Worm (Caenorhabditis elegans) whole organism, L2 larva: ENCODE data around the gene C52B9.10.

Experiments
- C34F6.9 ChIP-seq: fragments of 150-350 bp; optimal IDR thresholded peaks from 2 replicates; lab custom pipeline; 2014; ENCODE audit warnings: missing biosample characterization, missing genetic modification characterization
- F13H6.1 ChIP-seq: sonication (generic microtip); optimal IDR thresholded peaks from 2 replicates; lab custom pipeline; 2016; ENCODE audit warnings: missing genetic modification characterization, missing compliant biosample characterization
- Y55F3AM.14 ChIP-seq: fragments of 200-800 bp; sonication (Bioruptor generic); optimal IDR thresholded peaks from 2 replicates; lab custom pipeline; 2018; ENCODE audit warnings: mild to moderate bottlenecking, missing genetic modification characterization, missing compliant biosample characterization
- ZK546.5 ChIP-seq: sonication (generic microtip); optimal IDR thresholded peaks from 2 replicates; lab custom pipeline; 2017; ENCODE audit warnings: missing biosample characterization, missing genetic modification characterization
- alr-1 ChIP-seq: fragments of 150-350 bp; optimal IDR thresholded peaks from 2 replicates; lab custom pipeline; 2014; ENCODE audit warnings: missing biosample characterization, missing genetic modification characterization
- aly-2 ChIP-seq: fragments of 150-350 bp; optimal IDR thresholded peaks from 2 replicates; lab custom pipeline; 2014; ENCODE audit warnings: missing biosample characterization, missing genetic modification characterization
- ama-1 ChIP-seq: fragments of 150-350 bp; optimal IDR thresholded peaks from 2 replicates; lab custom pipeline; 2018; ENCODE audit warnings: inconsistent platforms
- blmp-1 ChIP-seq: sonication (generic microtip); optimal IDR thresholded peaks from 2 replicates; lab custom pipeline; 2017; ENCODE audit warnings: missing genetic modification characterization, mild to moderate bottlenecking, missing compliant biosample characterization, antibody characterized with exemption, moderate library complexity; ENCODE audit not compliant: insufficient read depth
- ceh-16 ChIP-seq: fragments of 150-350 bp; optimal IDR thresholded peaks from 2 replicates; lab custom pipeline; 2014; ENCODE audit warnings: missing biosample characterization, missing genetic modification characterization
- crh-2 ChIP-seq: sonication (generic microtip); optimal IDR thresholded peaks from 2 replicates; lab custom pipeline; 2017; ENCODE audit warnings: missing biosample characterization, missing genetic modification characterization
- fos-1 ChIP-seq: fragments of 150-350 bp; optimal IDR thresholded peaks from 2 replicates; lab custom pipeline; 2014; ENCODE audit warnings: missing biosample characterization, missing genetic modification characterization
- lin-11 ChIP-seq: fragments of 150-350 bp; sonication (generic microtip); optimal IDR thresholded peaks from 2 replicates; lab custom pipeline; 2014; ENCODE audit warnings: missing biosample characterization, missing genetic modification characterization, inconsistent platforms, mixed read lengths
- lin-39 ChIP-seq: fragments of 150-350 bp; optimal IDR thresholded peaks from 2 replicates; lab custom pipeline; 2014; ENCODE audit warnings: missing biosample characterization, missing genetic modification reagents, missing genetic modification characterization
- lsy-2 ChIP-seq, 2 experiments: fragments of 150-350 bp in 1 of 2; sonication (generic microtip) in 1 of 2; optimal IDR thresholded peaks; 2 replicates each; lab custom pipeline; 2014 to 2017; ENCODE audit warnings: missing biosample characterization in 2 of 2, missing genetic modification characterization in 2 of 2
- mbf-1 ChIP-seq: sonication (generic microtip); optimal IDR thresholded peaks from 2 replicates; lab custom pipeline; 2017; ENCODE audit warnings: missing biosample characterization, missing genetic modification characterization
- mdl-1 ChIP-seq, 2 experiments: fragments of 150-350 bp in 1 of 2; sonication (generic microtip) in 1 of 2; optimal IDR thresholded peaks; 2 replicates each; lab custom pipeline; 2017; ENCODE audit warnings: missing biosample characterization in 2 of 2, missing genetic modification characterization in 2 of 2
- nhr-10 ChIP-seq: sonication (generic microtip); optimal IDR thresholded peaks from 2 replicates; lab custom pipeline; 2017; ENCODE audit warnings: missing biosample characterization, missing genetic modification characterization
- nhr-12 ChIP-seq: fragments of 150-350 bp; optimal IDR thresholded peaks from 2 replicates; lab custom pipeline; 2014; ENCODE audit warnings: missing biosample characterization, missing genetic modification characterization
- nhr-129 ChIP-seq: fragments of 150-350 bp; optimal IDR thresholded peaks from 2 replicates; lab custom pipeline; 2014; ENCODE audit warnings: missing biosample characterization, missing genetic modification characterization
- nhr-21 ChIP-seq: fragments of 150-350 bp; optimal IDR thresholded peaks from 2 replicates; lab custom pipeline; 2014; ENCODE audit warnings: missing biosample characterization, missing genetic modification characterization
- nhr-25 ChIP-seq: fragments of 150-350 bp; sonication (generic microtip); optimal IDR thresholded peaks from 3 replicates; lab custom pipeline; 2014; ENCODE audit warnings: missing biosample characterization, missing genetic modification characterization
- nhr-77 ChIP-seq: fragments of 150-350 bp; optimal IDR thresholded peaks from 2 replicates; lab custom pipeline; 2014; ENCODE audit warnings: missing biosample characterization, missing genetic modification characterization
- peb-1 ChIP-seq: fragments of 150-350 bp; optimal IDR thresholded peaks from 2 replicates; lab custom pipeline; 2014; ENCODE audit warnings: missing biosample characterization, missing genetic modification characterization
- sem-4 ChIP-seq: fragments of 150-350 bp; optimal IDR thresholded peaks from 2 replicates; lab custom pipeline; 2014; ENCODE audit warnings: missing biosample characterization, missing genetic modification reagents, missing genetic modification characterization
- sma-3 ChIP-seq: sonication (generic microtip); optimal IDR thresholded peaks from 2 replicates; lab custom pipeline; 2016; ENCODE audit warnings: missing genetic modification reagents, missing genetic modification characterization, missing compliant biosample characterization
- sma-9 ChIP-seq, 2 experiments: fragments of 150-350 bp in 1 of 2; sonication (generic microtip) in 1 of 2; optimal IDR thresholded peaks; 2 replicates each; lab custom pipeline; 2014 to 2016; ENCODE audit warnings: missing genetic modification characterization in 2 of 2, mild to moderate bottlenecking in 1 of 2, missing biosample characterization in 1 of 2, missing compliant biosample characterization in 1 of 2, missing genetic modification reagents in 1 of 2, moderate library complexity in 1 of 2
- snpc-4 ChIP-seq: fragments of 150-350 bp; optimal IDR thresholded peaks from 2 replicates; lab custom pipeline; 2014; ENCODE audit warnings: missing biosample characterization, missing genetic modification characterization
- unc-55 ChIP-seq: fragments of 150-350 bp; sonication (generic microtip); optimal IDR thresholded peaks from 3 replicates; lab custom pipeline; 2014; ENCODE audit warnings: missing biosample characterization, missing genetic modification reagents, missing genetic modification characterization
- unc-62 ChIP-seq: fragments of 150-350 bp; optimal IDR thresholded peaks from 2 replicates; lab custom pipeline; 2014; ENCODE audit warnings: missing biosample characterization, missing genetic modification reagents, missing genetic modification characterization
- ztf-1 ChIP-seq: fragments of 200-800 bp; sonication (Bioruptor generic); conservative IDR thresholded peaks from 2 replicates; pipeline ENCODE4 v1.3.6; 2022; ENCODE audit warnings: missing genetic modification characterization, missing compliant biosample characterization

The C52B9.10 gene

DNA sequence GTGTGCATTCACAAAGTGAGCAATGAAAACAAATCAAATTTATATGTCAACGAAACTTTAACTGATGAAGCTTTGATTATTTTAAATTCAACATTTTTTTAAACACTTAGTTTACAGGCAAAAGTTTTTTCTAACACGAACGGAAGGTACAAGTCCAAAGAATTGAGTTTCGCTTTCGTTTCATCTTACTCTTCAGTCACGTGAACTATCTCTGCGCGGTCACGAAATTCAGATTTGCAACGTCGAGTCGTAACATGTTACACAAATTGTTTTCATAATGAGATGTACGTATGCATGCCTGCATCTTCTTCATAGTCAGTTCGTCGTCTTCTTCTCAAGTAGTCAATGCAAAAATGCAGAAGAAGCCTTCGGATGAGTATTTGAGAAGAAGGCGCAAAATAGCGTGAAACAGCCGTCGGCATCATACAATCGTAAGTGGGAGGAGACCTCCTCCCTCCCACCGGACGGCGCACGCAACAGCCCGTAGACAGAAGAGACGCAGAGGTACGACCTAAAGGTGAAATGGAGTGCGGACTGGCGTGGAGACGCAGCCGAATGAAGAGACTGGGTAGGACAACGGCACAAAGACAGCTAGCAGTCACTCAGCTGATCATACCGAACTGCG lies 8.3 kb upstream of the C52B9.10 start, which contains the start of gene coel-1:
TSS of gene coel-1 (plus strand) at position 381 of the 625 bp plus-strand sequence.
- TF ChIP-seq F13H6.1 (tag; lab: Kevin White, UChicago) (peak; percentile 70), sma-9 (GFP tag; optimal IDR thresholded peaks at IDR 0.05; lab: Kevin White, UChicago) (peak; percentile 72), sma-9 (tag; optimal IDR thresholded peaks at IDR 0.05; lab: Kevin White, UChicago) (no peak), ama-1 (lab: Kevin White, UChicago) (peak; percentile 4), lsy-2 (tag; optimal IDR thresholded peaks at IDR 0.05; lab: Kevin White, UChicago) (peak in 1 of 2 experiments; percentile 10), fos-1 (tag; lab: Kevin White, UChicago) (peak; percentile 43), C34F6.9 (tag; lab: Kevin White, UChicago) (peak; percentile 67), nhr-12 (no peak), blmp-1 (tag; lab: Kevin White, UChicago) (peak; percentile 57), peb-1 (tag; lab: Kevin White, UChicago) (no peak), nhr-129 (peak; percentile 82), nhr-21 (no peak), nhr-25 (tag; lab: Kevin White, UChicago) (peak; percentile 64), unc-55 (GFP tag; lab: Kevin White, UChicago) (peak; percentile 62), aly-2 (tag; lab: Kevin White, UChicago) (no peak), unc-62 (GFP tag; lab: Kevin White, UChicago) (no peak), mbf-1 (tag; lab: Kevin White, UChicago) (no peak), sma-3 (GFP tag; lab: Kevin White, UChicago) (peak; percentile 24), crh-2 (tag; lab: Kevin White, UChicago) (peak; percentile 30), sem-4 (peak; percentile 29)

DNA sequence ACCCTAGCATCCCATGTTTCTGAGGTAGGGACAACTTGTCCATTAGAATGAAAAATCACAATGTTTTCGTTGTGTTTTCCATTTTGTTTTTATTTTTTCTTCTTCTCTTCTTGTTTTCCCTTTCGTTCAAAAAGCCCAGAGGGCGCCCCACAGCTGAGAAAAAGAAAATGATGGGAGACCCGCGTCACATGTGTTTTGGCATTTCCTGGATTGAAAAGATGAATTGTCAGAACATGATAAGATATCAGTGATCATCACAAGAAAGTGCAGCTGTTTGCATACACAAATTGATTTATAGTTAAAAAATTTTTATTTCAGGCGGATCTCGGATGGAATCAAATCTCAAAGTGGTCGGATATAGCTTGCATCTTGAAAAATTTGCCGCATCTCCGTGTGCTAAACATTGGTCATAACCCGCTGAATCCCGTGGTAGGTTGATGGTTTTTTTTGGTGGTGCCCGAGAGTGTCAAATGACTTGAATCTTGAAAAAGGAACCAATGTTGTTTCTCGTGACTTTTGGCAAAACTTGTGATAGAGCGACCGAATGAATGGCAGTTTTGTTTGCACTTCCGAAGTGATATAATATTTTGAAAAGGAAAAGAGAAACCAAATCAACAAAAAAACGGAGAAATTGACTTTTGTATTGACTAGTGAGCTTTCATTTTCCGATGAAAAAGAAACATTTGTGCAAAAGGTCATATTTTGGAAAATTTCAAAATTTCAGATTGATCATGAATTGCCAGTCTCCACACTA lies 7.4 kb upstream of the C52B9.10 start:
- TF ChIP-seq sma-9 (GFP tag; optimal IDR thresholded peaks at IDR 0.05; lab: Kevin White, UChicago) (peak; percentile 35), sma-9 (tag; optimal IDR thresholded peaks at IDR 0.05; lab: Kevin White, UChicago) (no peak), ceh-16 (tag; lab: Kevin White, UChicago) (no peak), mdl-1 (tag; optimal IDR thresholded peaks at IDR 0.05; lab: Kevin White, UChicago) (no peak), lsy-2 (tag; optimal IDR thresholded peaks at IDR 0.05; lab: Kevin White, UChicago) (peak in 1 of 2 experiments; percentile 5), snpc-4 (tag; lab: Kevin White, UChicago) (no peak), nhr-129 (peak; percentile 53), ZK546.5 (tag; lab: Kevin White, UChicago) (no peak)
- TF ChIP-seq, all 48 proteins: peak for 3

DNA sequence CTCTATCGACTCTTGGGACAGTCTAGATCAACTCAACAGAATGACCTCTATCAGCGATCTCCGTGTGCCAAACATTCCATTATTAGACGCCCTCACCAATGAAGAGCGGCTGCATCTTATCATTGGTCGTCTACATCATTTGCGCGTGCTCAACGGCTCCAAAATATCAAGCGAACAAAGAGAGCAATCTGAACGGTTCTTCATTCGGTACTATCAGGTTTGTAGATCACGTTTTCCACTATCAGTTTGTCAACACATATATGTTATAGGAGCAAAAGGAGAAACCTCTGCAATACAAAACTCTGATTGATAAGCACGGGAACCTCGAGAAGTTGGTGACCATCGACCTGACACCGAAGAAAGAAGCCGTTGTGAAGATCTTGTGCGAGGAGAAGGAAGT lies 5.3 kb upstream of the C52B9.10 start:
- TF ChIP-seq nhr-25 (tag; lab: Kevin White, UChicago) = no peak
- no peak for TF ChIP-seq Y55F3AM.14 (GFP tag; lab: Kevin White, UChicago)
- no peak for TF ChIP-seq nhr-77
- no peak for TF ChIP-seq F13H6.1 (tag; lab: Kevin White, UChicago)
- no peak for TF ChIP-seq fos-1 (tag; lab: Kevin White, UChicago)
- TF ChIP-seq blmp-1 (tag; lab: Kevin White, UChicago) = no peak
- TF ChIP-seq lin-11 (tag; lab: Kevin White, UChicago) = no peak
- no peak for TF ChIP-seq nhr-10 (tag; lab: Kevin White, UChicago)
- no peak for TF ChIP-seq nhr-129
- TF ChIP-seq alr-1 (tag; lab: Kevin White, UChicago) = no peak
- no peak for TF ChIP-seq ceh-16 (tag; lab: Kevin White, UChicago)
- TF ChIP-seq snpc-4 (tag; lab: Kevin White, UChicago) = no peak
- TF ChIP-seq lin-39 (tag; lab: Kevin White, UChicago) = no peak
- no peak for TF ChIP-seq nhr-12

- no peak for TF ChIP-seq ztf-1 (GFP tag; lab: Robert Waterston, UW)
- peak; percentile 9 for TF ChIP-seq unc-55 (GFP tag; lab: Kevin White, UChicago)
Observed at ce11 chrX:4274116-4274515, 402 bp downstream of the C52B9.10 start, which contains the start of gene mec-18. mec-18 (minus strand) TSS chrX:4274216.
